Worm (Caenorhabditis elegans) whole organism, L4/young adult: ENCODE measurements around the gene B0035.22.

Experiments used
- W03F9.2 ChIP-seq: fragments of 150-350 bp; optimal IDR thresholded peaks from 2 replicates; lab custom pipeline; 2014; ENCODE audit warnings: missing biosample characterization, missing genetic modification characterization
- dao-5 ChIP-seq: sonication (generic microtip); optimal IDR thresholded peaks from 2 replicates; lab custom pipeline; 2016; ENCODE audit warnings: missing genotype, missing genetic modification characterization, moderate library complexity, missing compliant biosample characterization
- him-1 ChIP-seq: sonication (generic microtip); optimal IDR thresholded peaks from 2 replicates; lab custom pipeline; 2016; ENCODE audit warnings: missing genotype, missing genetic modification reagents, missing genetic modification characterization, missing compliant biosample characterization

- no peak for TF ChIP-seq W03F9.2 (tag; lab: Kevin White, UChicago)
- no peak for TF ChIP-seq him-1
- TF ChIP-seq dao-5 (tag; lab: Kevin White, UChicago) = no peak
These were observed 12.1 kb downstream of the B0035.22 start, which contains the start of gene B0035.21 for ce11 chrIV:11326939-11327565.
